Fruit fly (Drosophila melanogaster) whole organism, wandering third instar larva: ENCODE measurements around the gene CG11726.

Source experiments
- CG9705 ChIP-seq: fragments of 200-800 bp; sonication (Bioruptor generic); optimal IDR thresholded peaks from 2 replicates; lab custom pipeline; 2018; ENCODE audit warnings: missing biosample characterization, mild to moderate bottlenecking, missing genetic modification characterization
- CrebA ChIP-seq: fragments of 200-800 bp; sonication (Bioruptor generic); optimal IDR thresholded peaks from 2 replicates; lab custom pipeline; 2016; ENCODE audit warnings: missing biosample characterization, mild to moderate bottlenecking, missing genetic modification characterization, borderline replicate concordance
- Dfd ChIP-seq: fragments of >200 bp; optimal IDR thresholded peaks from 2 replicates; lab custom pipeline; 2017; ENCODE audit warnings: missing biosample characterization, missing genetic modification characterization
- Dif ChIP-seq: fragments of 200-275, 200-300 bp; sonication (Bioruptor generic); optimal IDR thresholded peaks from 2 replicates; lab custom pipeline; 2018; ENCODE audit warnings: missing biosample characterization, missing genetic modification characterization; ENCODE audit not compliant: partially characterized antibody
- GATAd ChIP-seq: sonication (Bioruptor generic); optimal IDR thresholded peaks from 2 replicates; lab custom pipeline; 2016; ENCODE audit warnings: missing biosample characterization, missing genetic modification characterization
- HLH106 ChIP-seq: fragments of 200-800 bp; optimal IDR thresholded peaks from 3 replicates; lab custom pipeline; 2019; ENCODE audit warnings: missing biosample characterization, mild to moderate bottlenecking, missing genetic modification characterization, moderate library complexity
- Hnf4 ChIP-seq: fragments of 200-800 bp; sonication (Bioruptor generic); optimal IDR thresholded peaks from 2 replicates; lab custom pipeline; 2016; ENCODE audit warnings: missing biosample characterization, mild to moderate bottlenecking, missing genetic modification characterization
- Hr78 ChIP-seq: fragments of >200 bp; optimal IDR thresholded peaks from 2 replicates; lab custom pipeline; 2017; ENCODE audit warnings: missing biosample characterization, missing genetic modification characterization
- Hr83 ChIP-seq: fragments of 200-300 bp; sonication (Bioruptor generic); optimal IDR thresholded peaks from 2 replicates; lab custom pipeline; 2016; ENCODE audit warnings: missing biosample characterization, mild to moderate bottlenecking, missing genetic modification characterization, moderate library complexity; ENCODE audit not compliant: poor library complexity, severe bottlenecking
- Jra ChIP-seq: sonication (Bioruptor generic); optimal IDR thresholded peaks from 2 replicates; lab custom pipeline; 2016; ENCODE audit warnings: missing biosample characterization, missing genetic modification characterization
- Mio ChIP-seq: sonication (Bioruptor generic); optimal IDR thresholded peaks from 2 replicates; lab custom pipeline; 2016; ENCODE audit warnings: missing biosample characterization, missing genetic modification characterization
- Myc ChIP-seq: fragments of >200 bp; optimal IDR thresholded peaks from 2 replicates; lab custom pipeline; 2017
- N ChIP-seq: fragments of >200 bp; optimal IDR thresholded peaks from 2 replicates; lab custom pipeline; 2018; ENCODE audit warnings: missing biosample characterization, missing external identifiers, missing genetic modification characterization
- OdsH ChIP-seq: fragments of 200-800 bp; sonication (Bioruptor generic); optimal IDR thresholded peaks from 2 replicates; lab custom pipeline; 2016; ENCODE audit warnings: missing biosample characterization, mild to moderate bottlenecking, missing genetic modification characterization
- Rel ChIP-seq, 2 experiments: fragments of 200-800 bp; sonication (Bioruptor generic) in 1 of 2; optimal IDR thresholded peaks; 2 replicates in 1 of 2; 3 replicates in 1 of 2; lab custom pipeline; 2016 to 2019; ENCODE audit warnings: mild to moderate bottlenecking in 2 of 2, missing biosample characterization in 2 of 2, missing genetic modification characterization in 2 of 2, moderate library complexity in 1 of 2
- Sp1 ChIP-seq: fragments of 200-800 bp; sonication (Bioruptor generic); optimal IDR thresholded peaks from 3 replicates; lab custom pipeline; 2019; ENCODE audit warnings: missing biosample characterization, mild to moderate bottlenecking, missing genetic modification characterization, moderate library complexity
- Vsx2 ChIP-seq: fragments of 200-300, 225-300 bp; sonication (Bioruptor generic); optimal IDR thresholded peaks from 2 replicates; lab custom pipeline; 2018; ENCODE audit warnings: missing biosample characterization, missing genetic modification characterization; ENCODE audit not compliant: partially characterized antibody
- dmrt93B ChIP-seq: fragments of 200-800 bp; sonication (Bioruptor generic); optimal IDR thresholded peaks from 2 replicates; lab custom pipeline; 2018; ENCODE audit warnings: missing biosample characterization, mild to moderate bottlenecking, missing genetic modification characterization
- dsf ChIP-seq: sonication (Bioruptor generic); optimal IDR thresholded peaks from 2 replicates; lab custom pipeline; 2016; ENCODE audit warnings: missing biosample characterization, missing genetic modification characterization, borderline replicate concordance
- ey ChIP-seq: fragments of 200-800 bp; sonication (Bioruptor generic); optimal IDR thresholded peaks from 2 replicates; lab custom pipeline; 2016; ENCODE audit warnings: missing biosample characterization, missing genetic modification characterization
- foxo ChIP-seq, 2 experiments: fragments of 200-800 bp; sonication (Bioruptor generic); optimal IDR thresholded peaks; 2 replicates in 1 of 2; 3 replicates in 1 of 2; lab custom pipeline; 2016 to 2017; ENCODE audit warnings: missing biosample characterization in 2 of 2, missing genetic modification characterization in 2 of 2
- fru ChIP-seq: fragments of 200-800 bp; sonication (Bioruptor generic); optimal IDR thresholded peaks from 3 replicates; lab custom pipeline; 2016; ENCODE audit warnings: missing biosample characterization, mild to moderate bottlenecking, missing genetic modification characterization
- lola ChIP-seq: fragments of >200 bp; optimal IDR thresholded peaks from 2 replicates; lab custom pipeline; 2017; ENCODE audit warnings: missing biosample characterization, missing genetic modification characterization
- pan ChIP-seq: fragments of >200 bp; optimal IDR thresholded peaks from 2 replicates; lab custom pipeline; 2017
- rgr ChIP-seq: fragments of 200-800 bp; sonication (Bioruptor generic); optimal IDR thresholded peaks from 3 replicates; lab custom pipeline; 2016; ENCODE audit warnings: missing biosample characterization, mild to moderate bottlenecking, missing genetic modification characterization
- sage ChIP-seq: fragments of 200-800 bp; sonication (Bioruptor generic); optimal IDR thresholded peaks from 2 replicates; lab custom pipeline; 2016; ENCODE audit warnings: missing biosample characterization, mild to moderate bottlenecking, missing genetic modification characterization
- sv ChIP-seq: fragments of 200-800 bp; sonication (Bioruptor generic); optimal IDR thresholded peaks from 3 replicates; lab custom pipeline; 2016; ENCODE audit warnings: missing biosample characterization, missing genetic modification characterization
- tai ChIP-seq: sonication (Bioruptor generic); optimal IDR thresholded peaks from 2 replicates; lab custom pipeline; 2016; ENCODE audit warnings: missing biosample characterization, missing genetic modification characterization
- usp ChIP-seq: fragments of >200 bp; optimal IDR thresholded peaks from 2 replicates; lab custom pipeline; 2017; ENCODE audit warnings: missing biosample characterization, missing genetic modification characterization
- woc ChIP-seq: sonication (Bioruptor generic); optimal IDR thresholded peaks from 2 replicates; lab custom pipeline; 2016; ENCODE audit warnings: missing biosample characterization, mild to moderate bottlenecking, missing genetic modification characterization

Gene CG11726

DNA sequence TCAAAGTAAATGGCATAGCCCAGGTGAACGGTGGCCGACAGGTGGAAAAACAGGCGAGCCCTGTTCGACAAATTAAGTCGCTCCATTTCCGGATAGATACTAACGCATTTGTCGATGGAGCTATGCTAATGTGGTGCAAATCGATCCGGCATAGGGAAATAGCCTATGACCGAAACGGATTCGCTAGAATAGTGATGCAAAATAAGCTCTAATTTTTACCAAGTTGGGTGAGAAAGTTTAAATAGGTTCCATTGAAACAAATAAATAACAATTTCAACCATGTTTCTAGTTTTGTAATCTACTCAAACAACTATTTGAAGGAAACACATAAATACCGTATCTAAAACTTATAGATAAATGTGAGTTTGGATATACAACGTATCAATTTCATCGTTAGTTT, 40.9 kb downstream of the CG11726 start, which contains the start of gene CG6149:
Gene CG6149 (minus strand): TSS at position 101 of the 400 bp plus-strand sequence.
- no peak for TF ChIP-seq Hnf4 (GFP tag; lab: Kevin White, UChicago)
- TF ChIP-seq CrebA (GFP tag; lab: Kevin White, UChicago), result no peak
- no peak for TF ChIP-seq rgr (GFP tag; lab: Kevin White, UChicago)
- TF ChIP-seq Myc (lab: Kevin White, UChicago), result no peak
- TF ChIP-seq Sp1 (GFP tag; lab: Kevin White, UChicago), result no peak
- TF ChIP-seq Dfd (GFP tag; lab: Kevin White, UChicago), result no peak
- TF ChIP-seq HLH106, result no peak
- no peak for TF ChIP-seq OdsH (GFP tag; lab: Kevin White, UChicago)
- no peak for TF ChIP-seq Vsx2 (GFP tag; lab: Kevin White, UChicago)
- no peak for TF ChIP-seq Hr83 (GFP tag; lab: Kevin White, UChicago)
- TF ChIP-seq GATAd, result no peak
- no peak for TF ChIP-seq usp (GFP tag; lab: Kevin White, UChicago)

dm6 chr3L:11439570-11439969, 45.1 kb downstream of the CG11726 start:
- TF ChIP-seq HLH106 (peak; percentile 3), OdsH (GFP tag; lab: Kevin White, UChicago) (peak; percentile 11), foxo (GFP tag; optimal IDR thresholded peaks at IDR 0.05; lab: Kevin White, UChicago) (peak in 1 of 2 experiments; percentile 3), dmrt93B (no peak), CrebA (GFP tag; lab: Kevin White, UChicago) (no peak), GATAd (no peak), rgr (GFP tag; lab: Kevin White, UChicago) (no peak), Rel (GFP tag; optimal IDR thresholded peaks at IDR 0.05; lab: Kevin White, UChicago) (no peak), Rel (tag; optimal IDR thresholded peaks at IDR 0.05; lab: Kevin White, UChicago) (no peak), fru (GFP tag; lab: Kevin White, UChicago) (peak; percentile 27), ey (GFP tag; lab: Kevin White, UChicago) (peak; percentile 9), N (no peak)

DNA sequence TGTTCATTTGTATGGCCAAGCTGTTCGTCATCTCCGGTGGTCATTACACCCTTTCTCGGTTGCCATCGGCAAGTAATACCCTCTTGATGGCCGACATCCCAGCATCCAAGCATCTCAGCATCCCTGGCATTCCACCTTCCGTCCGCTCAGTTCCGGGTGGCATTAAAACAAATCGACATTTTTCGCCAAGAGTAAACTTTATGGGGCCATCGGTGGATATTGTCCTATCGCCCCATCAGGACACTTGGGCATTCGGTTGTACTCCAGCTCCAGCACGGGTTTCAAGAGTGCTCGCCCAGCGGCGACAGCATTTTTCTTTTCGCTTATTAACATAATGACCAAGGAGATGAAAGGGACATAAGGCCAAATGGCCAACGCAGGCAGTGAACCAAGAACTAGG, 45.8 kb downstream of the CG11726 start:
- TF ChIP-seq Dfd (GFP tag; lab: Kevin White, UChicago) (no peak), sv (GFP tag; lab: Kevin White, UChicago) (no peak), Jra (GFP tag; lab: Kevin White, UChicago) (no peak), sage (GFP tag; lab: Kevin White, UChicago) (no peak), Hr78 (GFP tag; lab: Kevin White, UChicago) (no peak), Myc (lab: Kevin White, UChicago) (no peak), CG9705 (GFP tag; lab: Kevin White, UChicago) (no peak), rgr (GFP tag; lab: Kevin White, UChicago) (no peak), tai (GFP tag; lab: Kevin White, UChicago) (no peak), dsf (GFP tag; lab: Kevin White, UChicago) (no peak), woc (GFP tag; lab: Kevin White, UChicago) (no peak), Dif (GFP tag; lab: Kevin White, UChicago) (no peak), Mio (GFP tag; lab: Kevin White, UChicago) (no peak), lola (GFP tag; lab: Kevin White, UChicago) (no peak), pan (lab: Kevin White, UChicago) (no peak), usp (GFP tag; lab: Kevin White, UChicago) (no peak), foxo (GFP tag; optimal IDR thresholded peaks at IDR 0.05; lab: Kevin White, UChicago) (no peak)
- TF ChIP-seq, all 38 proteins: peak for 0

- TF ChIP-seq Rel (GFP tag; optimal IDR thresholded peaks at IDR 0.05; lab: Kevin White, UChicago), result no peak
- TF ChIP-seq Rel (tag; optimal IDR thresholded peaks at IDR 0.05; lab: Kevin White, UChicago), result no peak
- TF ChIP-seq OdsH (GFP tag; lab: Kevin White, UChicago), result no peak
- TF ChIP-seq GATAd, result no peak
- TF ChIP-seq, all 38 proteins: peak for 0
These were observed 46.3 kb downstream of the CG11726 start for dm6 chr3L:11440769-11441168.
